Worm (Caenorhabditis elegans): Measurements from ENCODE around the gene fbxb-25.

DNA sequence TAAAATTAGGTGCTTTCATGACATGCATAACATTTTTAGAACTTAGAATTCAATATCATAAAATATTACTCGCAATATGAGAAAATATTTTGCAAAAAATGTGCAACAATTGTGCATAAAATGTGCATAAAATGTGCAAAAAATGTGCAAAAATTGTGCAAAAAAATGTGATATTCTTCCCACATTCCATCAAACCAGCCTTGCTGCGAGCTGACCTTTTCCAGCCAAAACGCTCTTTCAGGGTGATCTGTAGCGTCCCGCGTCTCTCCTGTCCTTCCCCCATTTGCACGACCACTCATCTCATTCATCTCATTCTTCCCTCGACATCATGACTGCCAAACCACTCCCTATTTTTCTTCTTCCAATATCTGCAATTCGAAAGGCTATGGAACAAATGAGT, 7.8 kb upstream of the fbxb-25 start, which contains the start of gene fbxb-17:
- TF ChIP-seq hmg-4 (GFP tag; optimal IDR thresholded peaks at IDR 0.05) (no peak), ama-1 (optimal IDR thresholded peaks at IDR 0.05) (no peak), ceh-13 (GFP tag; optimal IDR thresholded peaks at IDR 0.05) (no peak), B0310.2 (tag; optimal IDR thresholded peaks at IDR 0.05) (no peak)
